Worm (Caenorhabditis elegans) whole organism, mixed stage, embryonic: Measurements from ENCODE around the gene T03G6.1.

Experiments
- blmp-1 ChIP-seq: fragments of 150-350 bp; optimal IDR thresholded peaks from 2 replicates; lab custom pipeline; 2014; ENCODE audit warnings: missing biosample characterization, missing genetic modification characterization
- ceh-83 ChIP-seq: fragments of 200-800 bp; sonication (Bioruptor generic); optimal IDR thresholded peaks from 2 replicates; lab custom pipeline; 2018; ENCODE audit warnings: mild to moderate bottlenecking, missing genetic modification characterization, missing compliant biosample characterization
- lin-13 ChIP-seq: fragments of 150-350 bp; optimal IDR thresholded peaks from 2 replicates; lab custom pipeline; 2014; ENCODE audit warnings: missing biosample characterization, missing genetic modification characterization
- lin-32 ChIP-seq: fragments of 200-800 bp; sonication (Bioruptor generic); optimal IDR thresholded peaks from 2 replicates; lab custom pipeline; 2018; ENCODE audit warnings: mild to moderate bottlenecking, missing genetic modification characterization, missing compliant biosample characterization
- mab-5 ChIP-seq: fragments of 150-350 bp; optimal IDR thresholded peaks from 2 replicates; lab custom pipeline; 2014; ENCODE audit warnings: missing biosample characterization, missing genetic modification characterization
- nhr-28 ChIP-seq: fragments of 150-350 bp; optimal IDR thresholded peaks from 2 replicates; lab custom pipeline; 2014; ENCODE audit warnings: missing biosample characterization, missing genetic modification characterization
- unc-62 ChIP-seq: fragments of 150-350 bp; optimal IDR thresholded peaks from 2 replicates; lab custom pipeline; 2014; ENCODE audit warnings: missing biosample characterization, missing genetic modification reagents, missing genetic modification characterization
- ztf-11 ChIP-seq: fragments of 150-350 bp; optimal IDR thresholded peaks from 2 replicates; lab custom pipeline; 2014; ENCODE audit warnings: missing biosample characterization, missing genetic modification characterization

DNA sequence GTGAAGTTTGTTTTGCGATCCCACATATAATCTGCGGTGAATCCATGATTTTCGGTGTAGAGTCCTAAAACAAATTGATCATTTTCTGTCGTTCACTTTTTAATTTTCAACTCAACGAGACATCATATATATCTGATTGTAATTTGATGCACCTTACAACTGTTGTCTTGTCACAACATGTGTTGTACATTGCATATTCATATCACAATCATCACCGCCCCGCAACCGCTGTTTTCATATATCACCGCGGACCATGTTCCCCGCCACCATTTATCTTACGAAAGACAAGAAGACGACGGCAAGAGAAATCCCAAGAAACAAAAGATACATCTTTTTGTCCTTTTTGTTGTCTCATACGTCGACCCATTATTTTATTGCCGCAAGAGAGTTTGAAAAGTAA lies 6.1 kb downstream of the T03G6.1 start:
- TF ChIP-seq blmp-1 (tag; lab: Kevin White, UChicago) = no peak
- no peak for TF ChIP-seq ztf-11 (tag; lab: Kevin White, UChicago)
- TF ChIP-seq nhr-28 = no peak
- TF ChIP-seq unc-62 (GFP tag; lab: Kevin White, UChicago) = peak; percentile 76
- no peak for TF ChIP-seq ceh-83 (GFP tag; lab: Kevin White, UChicago)
- no peak for TF ChIP-seq mab-5 (tag; lab: Kevin White, UChicago)
- no peak for TF ChIP-seq lin-13 (tag; lab: Kevin White, UChicago)
- no peak for TF ChIP-seq lin-32 (GFP tag; lab: Kevin White, UChicago)
